Worm (Caenorhabditis elegans) whole organism, L2 larva: Measurements from ENCODE around the gene srx-19.

Source experiments
- C34F6.9 ChIP-seq: fragments of 150-350 bp; optimal IDR thresholded peaks from 2 replicates; lab custom pipeline; 2014; ENCODE audit warnings: missing biosample characterization, missing genetic modification characterization
- F13H6.1 ChIP-seq: sonication (generic microtip); optimal IDR thresholded peaks from 2 replicates; lab custom pipeline; 2016; ENCODE audit warnings: missing genetic modification characterization, missing compliant biosample characterization
- R02D3.7 ChIP-seq: fragments of 150-350 bp; optimal IDR thresholded peaks from 2 replicates; lab custom pipeline; 2014; ENCODE audit warnings: missing biosample characterization, missing genetic modification characterization
- alr-1 ChIP-seq: fragments of 150-350 bp; optimal IDR thresholded peaks from 2 replicates; lab custom pipeline; 2014; ENCODE audit warnings: missing biosample characterization, missing genetic modification characterization
- aly-2 ChIP-seq: fragments of 150-350 bp; optimal IDR thresholded peaks from 2 replicates; lab custom pipeline; 2014; ENCODE audit warnings: missing biosample characterization, missing genetic modification characterization
- ama-1 ChIP-seq: fragments of 150-350 bp; optimal IDR thresholded peaks from 2 replicates; lab custom pipeline; 2018; ENCODE audit warnings: inconsistent platforms
- blmp-1 ChIP-seq: sonication (generic microtip); optimal IDR thresholded peaks from 2 replicates; lab custom pipeline; 2017; ENCODE audit warnings: missing genetic modification characterization, mild to moderate bottlenecking, missing compliant biosample characterization, antibody characterized with exemption, moderate library complexity; ENCODE audit not compliant: insufficient read depth
- ceh-16 ChIP-seq: fragments of 150-350 bp; optimal IDR thresholded peaks from 2 replicates; lab custom pipeline; 2014; ENCODE audit warnings: missing biosample characterization, missing genetic modification characterization
- ceh-82 ChIP-seq: fragments of 150-350 bp; optimal IDR thresholded peaks from 2 replicates; lab custom pipeline; 2014; ENCODE audit warnings: missing biosample characterization, missing genetic modification characterization
- crh-2 ChIP-seq: sonication (generic microtip); optimal IDR thresholded peaks from 2 replicates; lab custom pipeline; 2017; ENCODE audit warnings: missing biosample characterization, missing genetic modification characterization
- egl-27 ChIP-seq: sonication (generic microtip); optimal IDR thresholded peaks from 3 replicates; lab custom pipeline; 2017; ENCODE audit warnings: missing biosample characterization, missing genetic modification reagents, missing genetic modification characterization
- elt-1 ChIP-seq: fragments of 150-350 bp; optimal IDR thresholded peaks from 2 replicates; lab custom pipeline; 2014; ENCODE audit warnings: missing biosample characterization, missing genetic modification characterization
- elt-3 ChIP-seq: sonication (generic microtip); optimal IDR thresholded peaks from 2 replicates; lab custom pipeline; 2017; ENCODE audit warnings: missing biosample characterization, missing genetic modification characterization
- fos-1 ChIP-seq: fragments of 150-350 bp; optimal IDR thresholded peaks from 2 replicates; lab custom pipeline; 2014; ENCODE audit warnings: missing biosample characterization, missing genetic modification characterization
- lin-11 ChIP-seq: fragments of 150-350 bp; sonication (generic microtip); optimal IDR thresholded peaks from 2 replicates; lab custom pipeline; 2014; ENCODE audit warnings: missing biosample characterization, missing genetic modification characterization, inconsistent platforms, mixed read lengths
- lin-39 ChIP-seq: fragments of 150-350 bp; optimal IDR thresholded peaks from 2 replicates; lab custom pipeline; 2014; ENCODE audit warnings: missing biosample characterization, missing genetic modification reagents, missing genetic modification characterization
- lsy-2 ChIP-seq, 2 experiments: fragments of 150-350 bp in 1 of 2; sonication (generic microtip) in 1 of 2; optimal IDR thresholded peaks; 2 replicates each; lab custom pipeline; 2014 to 2017; ENCODE audit warnings: missing biosample characterization in 2 of 2, missing genetic modification characterization in 2 of 2
- mab-5 ChIP-seq: fragments of 150-350 bp; optimal IDR thresholded peaks from 2 replicates; lab custom pipeline; 2014; ENCODE audit warnings: missing biosample characterization, missing genetic modification characterization
- mbf-1 ChIP-seq: sonication (generic microtip); optimal IDR thresholded peaks from 2 replicates; lab custom pipeline; 2017; ENCODE audit warnings: missing biosample characterization, missing genetic modification characterization
- mdl-1 ChIP-seq, 2 experiments: fragments of 150-350 bp in 1 of 2; sonication (generic microtip) in 1 of 2; optimal IDR thresholded peaks; 2 replicates each; lab custom pipeline; 2017; ENCODE audit warnings: missing biosample characterization in 2 of 2, missing genetic modification characterization in 2 of 2
- nhr-10 ChIP-seq: sonication (generic microtip); optimal IDR thresholded peaks from 2 replicates; lab custom pipeline; 2017; ENCODE audit warnings: missing biosample characterization, missing genetic modification characterization
- nhr-11 ChIP-seq: fragments of 150-350 bp; optimal IDR thresholded peaks from 2 replicates; lab custom pipeline; 2014; ENCODE audit warnings: missing biosample characterization, missing genetic modification characterization
- nhr-12 ChIP-seq: fragments of 150-350 bp; optimal IDR thresholded peaks from 2 replicates; lab custom pipeline; 2014; ENCODE audit warnings: missing biosample characterization, missing genetic modification characterization
- nhr-129 ChIP-seq: fragments of 150-350 bp; optimal IDR thresholded peaks from 2 replicates; lab custom pipeline; 2014; ENCODE audit warnings: missing biosample characterization, missing genetic modification characterization
- nhr-21 ChIP-seq: fragments of 150-350 bp; optimal IDR thresholded peaks from 2 replicates; lab custom pipeline; 2014; ENCODE audit warnings: missing biosample characterization, missing genetic modification characterization
- nhr-23 ChIP-seq: fragments of 150-350 bp; optimal IDR thresholded peaks from 2 replicates; lab custom pipeline; 2014; ENCODE audit warnings: missing biosample characterization, missing genetic modification reagents, missing genetic modification characterization
- nhr-6 ChIP-seq: fragments of 150-350 bp; optimal IDR thresholded peaks from 2 replicates; lab custom pipeline; 2014; ENCODE audit warnings: missing biosample characterization, missing genetic modification characterization
- nhr-77 ChIP-seq: fragments of 150-350 bp; optimal IDR thresholded peaks from 2 replicates; lab custom pipeline; 2014; ENCODE audit warnings: missing biosample characterization, missing genetic modification characterization
- peb-1 ChIP-seq: fragments of 150-350 bp; optimal IDR thresholded peaks from 2 replicates; lab custom pipeline; 2014; ENCODE audit warnings: missing biosample characterization, missing genetic modification characterization
- sem-4 ChIP-seq: fragments of 150-350 bp; optimal IDR thresholded peaks from 2 replicates; lab custom pipeline; 2014; ENCODE audit warnings: missing biosample characterization, missing genetic modification reagents, missing genetic modification characterization
- sma-3 ChIP-seq: sonication (generic microtip); optimal IDR thresholded peaks from 2 replicates; lab custom pipeline; 2016; ENCODE audit warnings: missing genetic modification reagents, missing genetic modification characterization, missing compliant biosample characterization
- sma-9 ChIP-seq, 2 experiments: fragments of 150-350 bp in 1 of 2; sonication (generic microtip) in 1 of 2; optimal IDR thresholded peaks; 2 replicates each; lab custom pipeline; 2014 to 2016; ENCODE audit warnings: missing genetic modification characterization in 2 of 2, mild to moderate bottlenecking in 1 of 2, missing biosample characterization in 1 of 2, missing compliant biosample characterization in 1 of 2, missing genetic modification reagents in 1 of 2, moderate library complexity in 1 of 2
- snpc-4 ChIP-seq: fragments of 150-350 bp; optimal IDR thresholded peaks from 2 replicates; lab custom pipeline; 2014; ENCODE audit warnings: missing biosample characterization, missing genetic modification characterization
- unc-39 ChIP-seq: fragments of 150-350 bp; optimal IDR thresholded peaks from 2 replicates; lab custom pipeline; 2014; ENCODE audit warnings: missing biosample characterization, missing genetic modification characterization
- unc-55 ChIP-seq: fragments of 150-350 bp; sonication (generic microtip); optimal IDR thresholded peaks from 3 replicates; lab custom pipeline; 2014; ENCODE audit warnings: missing biosample characterization, missing genetic modification reagents, missing genetic modification characterization
- unc-62 ChIP-seq: fragments of 150-350 bp; optimal IDR thresholded peaks from 2 replicates; lab custom pipeline; 2014; ENCODE audit warnings: missing biosample characterization, missing genetic modification reagents, missing genetic modification characterization
- zag-1 ChIP-seq: fragments of 150-350 bp; optimal IDR thresholded peaks from 2 replicates; lab custom pipeline; 2014; ENCODE audit warnings: missing biosample characterization, missing genetic modification characterization
- ztf-1 ChIP-seq: fragments of 200-800 bp; sonication (Bioruptor generic); conservative IDR thresholded peaks from 2 replicates; pipeline ENCODE4 v1.3.6; 2022; ENCODE audit warnings: missing genetic modification characterization, missing compliant biosample characterization
- ztf-11 ChIP-seq: sonication (generic microtip); optimal IDR thresholded peaks from 2 replicates; lab custom pipeline; 2017; ENCODE audit warnings: missing biosample characterization, missing genetic modification characterization
- ztf-4 ChIP-seq: fragments of 150-350 bp; optimal IDR thresholded peaks from 2 replicates; lab custom pipeline; 2014; ENCODE audit warnings: missing biosample characterization, missing genetic modification characterization

The srx-19 gene

ce11 chrIV:6909863-6910733, 37.0 kb downstream of the srx-19 start, which contains the start of the genes rpn-1 and ribo-1 (continued):
- TF ChIP-seq alr-1 (tag; lab: Kevin White, UChicago) (no peak), nhr-21 (tag; lab: Kevin White, UChicago) (no peak)

- TF ChIP-seq elt-1: no peak
- no peak for TF ChIP-seq blmp-1 (tag; lab: Kevin White, UChicago)
- TF ChIP-seq lin-11: no peak
- no peak for TF ChIP-seq fos-1 (tag; lab: Kevin White, UChicago)
- no peak for TF ChIP-seq ama-1 (lab: Kevin White, UChicago)
- peak; percentile 30 for TF ChIP-seq snpc-4
- TF ChIP-seq ztf-4 (tag; lab: Kevin White, UChicago): no peak
- TF ChIP-seq mbf-1 (tag; lab: Kevin White, UChicago): no peak
- TF ChIP-seq F13H6.1 (tag; lab: Kevin White, UChicago): no peak
- TF ChIP-seq lsy-2 (tag; optimal IDR thresholded peaks at IDR 0.05; lab: Kevin White, UChicago): peak in 1 of 2 experiments; percentile 30
- TF ChIP-seq nhr-10: no peak
- TF ChIP-seq unc-55: peak; percentile 59
- no peak for TF ChIP-seq ceh-16 (tag; lab: Kevin White, UChicago)
- TF ChIP-seq nhr-21 (tag; lab: Kevin White, UChicago): no peak
- TF ChIP-seq zag-1 (tag; lab: Kevin White, UChicago): no peak
- no peak for TF ChIP-seq aly-2 (tag; lab: Kevin White, UChicago)
- TF ChIP-seq elt-3 (tag; lab: Kevin White, UChicago): no peak
- TF ChIP-seq sma-3: no peak
- TF ChIP-seq nhr-12 (tag; lab: Kevin White, UChicago): no peak
- TF ChIP-seq nhr-11 (tag; lab: Kevin White, UChicago): no peak
- no peak for TF ChIP-seq egl-27 (tag; lab: Kevin White, UChicago)
- TF ChIP-seq mab-5 (tag; lab: Kevin White, UChicago): no peak
- peak; percentile 19 for TF ChIP-seq C34F6.9 (tag; lab: Kevin White, UChicago)
- TF ChIP-seq crh-2: no peak
- TF ChIP-seq unc-39: no peak
- no peak for TF ChIP-seq peb-1 (tag; lab: Kevin White, UChicago)
- TF ChIP-seq, all 48 proteins: peak for 4
These were observed 40.0 kb downstream of the srx-19 start, which contains the start of gene T22D1.3 for ce11 chrIV:6912851-6913588. T22D1.3 (plus strand) TSS chrIV:6913538.

ce11 chrIV:6914161-6914585, 41.1 kb downstream of the srx-19 start:
- TF ChIP-seq snpc-4: peak; percentile 26

DNA sequence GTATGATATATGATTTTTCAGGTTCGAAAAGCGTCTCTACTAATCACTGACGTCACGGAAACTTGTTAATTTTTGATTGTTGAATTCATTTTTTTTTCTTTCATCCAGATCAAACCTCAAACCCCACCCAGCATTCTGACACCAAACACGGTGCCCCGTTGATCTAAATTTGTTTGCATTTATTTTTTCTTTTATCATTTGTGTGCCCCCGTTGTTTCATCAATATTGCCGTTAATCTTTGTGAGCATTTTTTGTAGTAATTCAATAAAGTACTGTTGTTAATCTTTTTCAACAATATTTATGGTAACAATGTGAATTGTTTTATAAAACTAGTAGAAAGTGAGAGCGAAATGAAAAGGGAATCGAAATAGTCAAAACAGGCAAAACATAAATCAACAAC, 43.8 kb downstream of the srx-19 start:
- TF ChIP-seq F13H6.1 (tag; lab: Kevin White, UChicago): no peak
- no peak for TF ChIP-seq mab-5 (tag; lab: Kevin White, UChicago)
- no peak for TF ChIP-seq ztf-11 (tag; lab: Kevin White, UChicago)
- no peak for TF ChIP-seq elt-3 (tag; lab: Kevin White, UChicago)

- peak; percentile 58 for TF ChIP-seq sem-4 (tag; lab: Kevin White, UChicago)
- TF ChIP-seq unc-39: no peak
- peak; percentile 72 for TF ChIP-seq mab-5 (tag; lab: Kevin White, UChicago)
- peak; percentile 89 for TF ChIP-seq sma-3
- peak; percentile 70 for TF ChIP-seq nhr-129
- TF ChIP-seq ama-1 (lab: Kevin White, UChicago): peak; percentile 56
- TF ChIP-seq snpc-4: peak; percentile 87
- peak; percentile 65 for TF ChIP-seq ceh-82
- TF ChIP-seq R02D3.7: peak; percentile 41
- TF ChIP-seq ztf-4 (tag; lab: Kevin White, UChicago): peak; percentile 33
- no peak for TF ChIP-seq nhr-23 (tag; lab: Kevin White, UChicago)
- TF ChIP-seq nhr-77: no peak
- no peak for TF ChIP-seq nhr-12 (tag; lab: Kevin White, UChicago)
- peak; percentile 21 for TF ChIP-seq nhr-10
- peak; percentile 59 for TF ChIP-seq zag-1 (tag; lab: Kevin White, UChicago)
- TF ChIP-seq unc-62 (GFP tag; lab: Kevin White, UChicago): no peak
- peak; percentile 78 for TF ChIP-seq nhr-6 (tag; lab: Kevin White, UChicago)
- TF ChIP-seq lin-11: peak; percentile 80
- TF ChIP-seq mbf-1 (tag; lab: Kevin White, UChicago): no peak
- peak; percentile 87 for TF ChIP-seq sma-9 (GFP tag; optimal IDR thresholded peaks at IDR 0.05; lab: Kevin White, UChicago)
- TF ChIP-seq sma-9 (tag; optimal IDR thresholded peaks at IDR 0.05; lab: Kevin White, UChicago): no peak
- TF ChIP-seq elt-3 (tag; lab: Kevin White, UChicago): no peak
- TF ChIP-seq ztf-1 (GFP tag; lab: Robert Waterston, UW): no peak
- TF ChIP-seq lin-39 (tag; lab: Kevin White, UChicago): no peak
- peak; percentile 86 for TF ChIP-seq nhr-21 (tag; lab: Kevin White, UChicago)
- TF ChIP-seq mdl-1 (tag; optimal IDR thresholded peaks at IDR 0.05; lab: Kevin White, UChicago): peak in 1 of 2 experiments; percentile 79
- no peak for TF ChIP-seq nhr-11 (tag; lab: Kevin White, UChicago)
These were observed 46.3 kb downstream of the srx-19 start, which contains the start of gene ruvb-2 for ce11 chrIV:6919318-6919717. ruvb-2 (minus strand) TSS chrIV:6919406.
